Fruit fly (Drosophila melanogaster): ENCODE measurements around the gene glec.

DNA sequence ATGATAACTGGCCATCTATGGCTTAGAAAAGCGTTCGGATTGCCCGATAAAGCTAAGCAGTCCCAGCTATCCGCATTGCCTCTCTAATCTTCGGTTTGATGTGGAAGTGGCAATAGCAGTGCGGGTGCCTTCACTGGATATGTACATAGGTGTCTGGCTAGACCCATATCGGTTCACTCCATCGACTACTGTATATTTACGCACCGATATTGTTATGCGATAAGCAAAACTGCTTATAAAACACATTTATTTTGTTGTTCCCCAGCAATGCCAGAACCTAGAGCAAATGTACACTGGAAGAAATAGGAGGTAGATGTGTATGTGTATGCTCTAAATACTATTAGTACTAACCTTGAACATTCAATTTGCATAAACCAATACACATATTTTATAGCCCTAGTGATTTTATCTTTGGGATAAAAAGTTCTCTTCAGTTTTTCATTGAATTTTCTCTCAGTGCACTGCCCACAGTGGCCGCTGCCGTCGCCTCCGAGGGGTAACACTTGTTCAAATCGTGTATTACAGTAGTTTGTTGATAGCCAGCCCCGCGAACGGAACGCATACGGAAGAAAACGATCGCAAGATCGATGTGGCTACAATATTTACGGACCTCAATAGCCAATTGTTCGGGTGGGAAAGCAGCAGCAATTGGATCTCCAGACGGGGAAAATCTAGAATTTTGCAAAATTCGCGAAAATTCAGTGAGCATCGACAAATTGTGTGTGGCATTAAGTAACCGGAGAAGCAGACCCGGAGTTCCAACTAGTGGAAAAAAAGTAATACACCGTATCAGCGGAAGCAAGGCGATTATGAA, 14.3 kb upstream of the glec start, which contains the start of gene CG31431:
- no peak for TF ChIP-seq psq (optimal IDR thresholded peaks at IDR 0.05)
- TF ChIP-seq Dll (optimal IDR thresholded peaks at IDR 0.05), result no peak
- TF ChIP-seq CG8478 (optimal IDR thresholded peaks at IDR 0.05), result no peak
- TF ChIP-seq EcR (GFP tag; optimal IDR thresholded peaks at IDR 0.05), result no peak
